Fruit fly (Drosophila melanogaster) whole organism, embryonic: ENCODE results near the gene CG34451.

ENCODE experiments used
- Atf-2 ChIP-seq: fragments of 200-800 bp; sonication (Bioruptor generic); optimal IDR thresholded peaks from 2 replicates; lab custom pipeline; 2016; ENCODE audit warnings: missing biosample characterization, missing genetic modification characterization
- Atf3 ChIP-seq: fragments of 200-800 bp; sonication (Bioruptor generic); optimal IDR thresholded peaks from 3 replicates; lab custom pipeline; 2016; ENCODE audit warnings: missing biosample characterization, missing genetic modification characterization
- Bgb ChIP-seq: fragments of 200-800 bp; sonication (Bioruptor generic); IDR thresholded peaks from 2 replicates; pipeline ENCODE4 v1.3.6; 2022; ENCODE audit warnings: missing biosample characterization, missing genetic modification characterization; ENCODE audit not compliant: partially characterized antibody
- CG10462 ChIP-seq: fragments of 200-800 bp; sonication (Bioruptor generic); optimal IDR thresholded peaks from 2 replicates; lab custom pipeline; 2016; ENCODE audit warnings: missing biosample characterization, missing genetic modification characterization
- CG11085 ChIP-seq: fragments of 200-800 bp; sonication (Bioruptor generic); IDR thresholded peaks from 2 replicates; pipeline ENCODE4 v1.3.6; 2022; ENCODE audit warnings: missing biosample characterization, missing genetic modification characterization
- CG11398 ChIP-seq: fragments of 200-800 bp; sonication (Bioruptor generic); optimal IDR thresholded peaks from 2 replicates; lab custom pipeline; 2016; ENCODE audit warnings: missing biosample characterization, missing genetic modification characterization
- CG12155 ChIP-seq: fragments of 200-800 bp; sonication (Bioruptor generic); optimal IDR thresholded peaks from 3 replicates; lab custom pipeline; 2016; ENCODE audit warnings: missing biosample characterization, missing genetic modification characterization
- CG14860 ChIP-seq: fragments of 200-800 bp; sonication (Bioruptor generic); IDR thresholded peaks from 3 replicates; pipeline ENCODE4 v1.3.6; 2022; ENCODE audit warnings: missing biosample characterization, missing genetic modification characterization; ENCODE audit not compliant: partially characterized antibody
- CG16815 ChIP-seq: fragments of 200-800 bp; sonication (Bioruptor generic); optimal IDR thresholded peaks from 3 replicates; lab custom pipeline; 2017; ENCODE audit warnings: missing biosample characterization, mild to moderate bottlenecking, missing genetic modification characterization
- CG17612 ChIP-seq: fragments of 200-800 bp; sonication (Bioruptor generic); IDR thresholded peaks from 2 replicates; pipeline ENCODE4 v1.3.6; 2022; ENCODE audit warnings: missing biosample characterization, missing genetic modification characterization
- CG2678 ChIP-seq: fragments of 200-800 bp; sonication (Bioruptor generic); optimal IDR thresholded peaks from 3 replicates; lab custom pipeline; 2019; ENCODE audit warnings: missing biosample characterization, mild to moderate bottlenecking, missing genetic modification characterization, moderate library complexity
- CG3163 ChIP-seq: fragments of 200-800 bp; sonication (Bioruptor generic); optimal IDR thresholded peaks from 3 replicates; lab custom pipeline; 2016; ENCODE audit warnings: missing biosample characterization, missing genetic modification characterization
- CG4360 ChIP-seq: fragments of 200-800 bp; sonication (Bioruptor generic); IDR thresholded peaks from 2 replicates; pipeline ENCODE4 v1.3.6; 2022; ENCODE audit warnings: missing biosample characterization, missing genetic modification characterization
- CG6254 ChIP-seq: fragments of 200-800 bp; sonication (Bioruptor generic); optimal IDR thresholded peaks from 3 replicates; lab custom pipeline; 2017; ENCODE audit warnings: mild to moderate bottlenecking, missing biosample characterization, missing genetic modification reagents, missing genetic modification characterization
- CG7372 ChIP-seq: fragments of 200-800 bp; sonication (Bioruptor generic); IDR thresholded peaks from 2 replicates; pipeline ENCODE4 v1.3.6; 2022; ENCODE audit warnings: missing biosample characterization, missing genetic modification characterization
- CG7556 ChIP-seq: fragments of 200-800 bp; sonication (Bioruptor generic); optimal IDR thresholded peaks from 2 replicates; lab custom pipeline; 2017; ENCODE audit warnings: missing biosample characterization, mild to moderate bottlenecking, missing genetic modification characterization
- CG9797 ChIP-seq: fragments of 200-800 bp; sonication (Bioruptor generic); optimal IDR thresholded peaks from 3 replicates; lab custom pipeline; 2018; ENCODE audit warnings: missing biosample characterization, mild to moderate bottlenecking, missing genetic modification characterization
- CG9932 ChIP-seq: fragments of 200-800 bp; sonication (Bioruptor generic); IDR thresholded peaks from 2 replicates; pipeline ENCODE4 v1.3.6; 2022; ENCODE audit warnings: missing biosample characterization, missing genetic modification characterization
- CkIIα-i1 ChIP-seq: fragments of 200-800 bp; sonication (Bioruptor generic); IDR thresholded peaks from 2 replicates; pipeline ENCODE4 v1.3.6; 2022; ENCODE audit warnings: missing biosample characterization, missing genetic modification characterization
- Doc2 ChIP-seq: fragments of 200-800 bp; sonication (Bioruptor generic); IDR thresholded peaks from 2 replicates; pipeline ENCODE4 v1.3.6; 2022; ENCODE audit warnings: missing biosample characterization, missing genetic modification characterization
- Gsc ChIP-seq: fragments of 200-800 bp; sonication (Bioruptor generic); IDR thresholded peaks from 2 replicates; pipeline ENCODE4 v1.3.6; 2022; ENCODE audit warnings: missing biosample characterization, missing genetic modification characterization
- HLH4C ChIP-seq: fragments of 200-800 bp; sonication (Bioruptor generic); IDR thresholded peaks from 3 replicates; pipeline ENCODE4 v1.3.6; 2022; ENCODE audit warnings: missing biosample characterization, missing genetic modification characterization; ENCODE audit not compliant: partially characterized antibody
- HmgD ChIP-seq: fragments of 200-800 bp; sonication (Bioruptor generic); optimal IDR thresholded peaks from 3 replicates; lab custom pipeline; 2016; ENCODE audit warnings: missing biosample characterization, missing genetic modification characterization
- Lim3 ChIP-seq: fragments of 200-800 bp; sonication (Bioruptor generic); IDR thresholded peaks from 2 replicates; pipeline ENCODE4 v1.3.6; 2022; ENCODE audit warnings: missing biosample characterization, missing genetic modification characterization
- Med ChIP-seq: fragments of 200-800 bp; sonication (Bioruptor generic); peaks from one replicate; lab custom pipeline; 2016; ENCODE audit warnings: missing biosample characterization, missing genetic modification characterization, mild to moderate bottlenecking, inconsistent platforms, moderate library complexity
- NC2β ChIP-seq: fragments of 200-800 bp; sonication (Bioruptor generic); optimal IDR thresholded peaks from 2 replicates; lab custom pipeline; 2016; ENCODE audit warnings: missing biosample characterization, missing genetic modification characterization
- NFAT ChIP-seq: fragments of 200-800 bp; sonication (Bioruptor generic); IDR thresholded peaks from 2 replicates; pipeline ENCODE4 v1.3.6; 2022; ENCODE audit warnings: missing biosample characterization, missing genetic modification characterization
- Oaz ChIP-seq: fragments of 200-800 bp; sonication (Bioruptor generic); IDR thresholded peaks from 2 replicates; pipeline ENCODE4 v1.3.6; 2022; ENCODE audit warnings: missing biosample characterization, missing genetic modification characterization
- Taf1 ChIP-seq: fragments of 200-800 bp; sonication (Bioruptor generic); IDR thresholded peaks from 2 replicates; pipeline ENCODE4 v1.3.6; 2022; ENCODE audit warnings: missing biosample characterization, missing genetic modification characterization
- amos ChIP-seq: fragments of 200-800 bp; sonication (Bioruptor generic); IDR thresholded peaks from 2 replicates; pipeline ENCODE4 v1.3.6; 2022; ENCODE audit warnings: missing biosample characterization, missing genetic modification characterization; ENCODE audit not compliant: partially characterized antibody
- chn ChIP-seq: fragments of 200-800 bp; sonication (Bioruptor generic); optimal IDR thresholded peaks from 2 replicates; lab custom pipeline; 2016; ENCODE audit warnings: missing biosample characterization, missing genetic modification characterization
- corto ChIP-seq: fragments of 200-800 bp; sonication (Bioruptor generic); optimal IDR thresholded peaks from 2 replicates; lab custom pipeline; 2016; ENCODE audit warnings: missing biosample characterization, mild to moderate bottlenecking, missing genetic modification characterization, moderate library complexity
- crc ChIP-seq: fragments of 200-800 bp; sonication (Bioruptor generic); optimal IDR thresholded peaks from 2 replicates; lab custom pipeline; 2016; ENCODE audit warnings: missing biosample characterization, missing genetic modification characterization
- dmrt11E ChIP-seq: fragments of 200-800 bp; sonication (Bioruptor generic); optimal IDR thresholded peaks from 3 replicates; lab custom pipeline; 2018; ENCODE audit warnings: missing biosample characterization, mild to moderate bottlenecking, missing genetic modification characterization, moderate library complexity
- dmrt99B ChIP-seq: fragments of 200-800 bp; sonication (Bioruptor generic); optimal IDR thresholded peaks from 2 replicates; lab custom pipeline; 2018; ENCODE audit warnings: missing biosample characterization, mild to moderate bottlenecking, missing genetic modification characterization, moderate library complexity
- exex ChIP-seq: fragments of 200-800 bp; sonication (Bioruptor generic); optimal IDR thresholded peaks from 4 replicates; lab custom pipeline; 2018; ENCODE audit warnings: missing biosample characterization, mild to moderate bottlenecking, missing genetic modification characterization, moderate library complexity
- gsb-n ChIP-seq: fragments of 200-800 bp; sonication (Bioruptor generic); optimal IDR thresholded peaks from 3 replicates; lab custom pipeline; 2018; ENCODE audit warnings: missing biosample characterization, mild to moderate bottlenecking, missing genetic modification characterization
- ham ChIP-seq: fragments of 200-800 bp; sonication (Bioruptor generic); IDR thresholded peaks from 2 replicates; pipeline ENCODE4 v1.3.6; 2022; ENCODE audit warnings: missing biosample characterization, missing genetic modification characterization
- hb ChIP-seq: fragments of 200-800 bp; sonication (Bioruptor generic); IDR thresholded peaks from 3 replicates; pipeline ENCODE4 v1.3.6; 2022; ENCODE audit warnings: missing biosample characterization, missing genetic modification characterization; ENCODE audit not compliant: partially characterized antibody
- lab ChIP-seq: fragments of 200-800 bp; sonication (Bioruptor generic); optimal IDR thresholded peaks from 3 replicates; lab custom pipeline; 2017; ENCODE audit warnings: missing biosample characterization, missing genetic modification characterization, mild to moderate bottlenecking, moderate library complexity, missing genetic modification reagents
- lbe ChIP-seq: fragments of 200-800 bp; sonication (Bioruptor generic); optimal IDR thresholded peaks from 2 replicates; lab custom pipeline; 2016; ENCODE audit warnings: missing biosample characterization, mild to moderate bottlenecking, missing genetic modification characterization
- ranshi ChIP-seq: fragments of 200-800 bp; sonication (Bioruptor generic); IDR thresholded peaks from 2 replicates; pipeline ENCODE4 v1.3.6; 2022; ENCODE audit warnings: missing biosample characterization, missing genetic modification characterization
- scrt ChIP-seq: fragments of 200-800 bp; sonication (Bioruptor generic); optimal IDR thresholded peaks from 2 replicates; lab custom pipeline; 2018; ENCODE audit warnings: missing biosample characterization, mild to moderate bottlenecking, missing genetic modification characterization, moderate library complexity
- vvl ChIP-seq: fragments of 200-800 bp; sonication (Bioruptor generic); IDR thresholded peaks from 2 replicates; pipeline ENCODE4 v1.3.6; 2022; ENCODE audit warnings: missing biosample characterization, missing genetic modification characterization

The CG34451 gene

DNA sequence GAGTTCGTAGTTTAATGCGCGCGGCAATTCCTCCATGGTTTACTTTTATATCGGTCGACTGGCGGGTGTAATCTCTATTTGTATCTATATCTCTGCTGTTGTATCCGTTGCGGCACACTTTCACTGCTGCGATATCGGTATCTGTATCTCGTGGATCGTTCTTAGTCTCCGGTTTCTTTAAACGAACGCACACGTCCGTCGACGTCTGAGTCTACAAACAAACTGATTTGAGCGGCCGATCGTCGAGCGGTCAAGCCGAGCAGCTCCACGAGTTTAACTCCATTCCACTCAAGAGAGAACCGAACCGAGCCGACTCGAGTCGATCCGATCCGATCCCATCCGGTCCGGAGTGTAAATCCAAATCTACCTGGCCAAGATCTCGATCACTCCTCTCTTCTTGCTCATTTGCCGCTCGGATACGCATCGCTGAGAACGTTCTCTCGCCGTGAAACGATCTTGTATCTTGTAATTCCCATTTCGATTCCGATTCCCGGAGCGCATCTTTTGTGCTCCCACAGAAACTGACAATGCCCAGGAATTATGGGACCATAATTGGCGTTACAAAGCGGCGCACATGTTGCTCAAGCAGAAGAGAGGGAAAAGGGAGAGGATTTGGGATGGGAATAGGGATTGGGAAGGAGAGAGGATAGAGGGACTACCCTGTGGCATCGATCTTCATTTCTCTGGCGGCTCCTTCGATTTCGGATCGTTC is 7.9 kb upstream of the CG34451 start, which contains the start of gene comm2 (continued):
- TF ChIP-seq Taf1 (no peak), Lim3 (no peak), Oaz (no peak), CG10462 (GFP tag; lab: Kevin White, UChicago) (no peak), dmrt11E (tag; lab: Kevin White, UChicago) (no peak), HLH4C (GFP tag; lab: Robert Waterston, UW) (peak; percentile 21; the same call in 1 of the 3 replicates), CG11085 (no peak), CG7556 (GFP tag; lab: Kevin White, UChicago) (no peak), Med (peak; percentile 74), chn (no peak), Bgb (GFP tag; lab: Robert Waterston, UW) (peak; percentile 66), CG9797 (no peak), CG14860 (GFP tag; lab: Robert Waterston, UW) (no peak), hb (GFP tag; lab: Robert Waterston, UW) (no peak), CG4360 (GFP tag; lab: Robert Waterston, UW) (0 out of 2 replicates have a peak, but pooled peaks have one; percentile 28), dmrt99B (tag; lab: Kevin White, UChicago) (no peak), CG17612 (GFP tag; lab: Robert Waterston, UW) (no peak), crc (GFP tag; lab: Kevin White, UChicago) (no peak), exex (tag; lab: Kevin White, UChicago) (no peak), NFAT (GFP tag; lab: Robert Waterston, UW) (no peak), CkIIα-i1 (GFP tag; lab: Robert Waterston, UW) (no peak), gsb-n (tag; lab: Kevin White, UChicago) (no peak), corto (GFP tag; lab: Kevin White, UChicago) (no peak), lbe (GFP tag; lab: Kevin White, UChicago) (peak; percentile 20), CG12155 (GFP tag; lab: Kevin White, UChicago) (no peak), Atf3 (GFP tag; lab: Kevin White, UChicago) (no peak), CG2678 (tag; lab: Kevin White, UChicago) (peak; percentile 8), ham (GFP tag; lab: Robert Waterston, UW) (no peak), amos (peak; percentile 61; the same call in 1 of the 2 replicates), HmgD (GFP tag; lab: Kevin White, UChicago) (no peak), scrt (GFP tag; lab: Kevin White, UChicago) (no peak), ranshi (GFP tag; lab: Robert Waterston, UW) (no peak), CG9932 (0 out of 2 replicates have a peak, but pooled peaks have one; percentile 5), vvl (GFP tag; lab: Robert Waterston, UW) (peak; percentile 63; the same call in 1 of the 2 replicates), CG16815 (GFP tag; lab: Kevin White, UChicago) (no peak), lab (no peak), Gsc (GFP tag; lab: Robert Waterston, UW) (no peak), CG11398 (GFP tag; lab: Kevin White, UChicago) (no peak), Atf-2 (GFP tag; lab: Kevin White, UChicago) (no peak), CG3163 (GFP tag; lab: Kevin White, UChicago) (no peak), CG7372 (no peak), Doc2 (no peak), NC2β (GFP tag; lab: Kevin White, UChicago) (no peak), CG6254 (GFP tag; lab: Kevin White, UChicago) (no peak)
